Fruit fly (Drosophila melanogaster) whole organism, embryonic: ENCODE measurements around the gene galene.

Experiments
- CG9932 ChIP-seq: fragments of 200-800 bp; sonication (Bioruptor generic); IDR thresholded peaks from 2 replicates; pipeline ENCODE4 v1.3.6; 2022; ENCODE audit warnings: missing biosample characterization, missing genetic modification characterization
- Opbp ChIP-seq: fragments of 200-800 bp; sonication (Bioruptor generic); IDR thresholded peaks from 3 replicates; pipeline ENCODE4 v1.3.6; 2022; ENCODE audit warnings: missing biosample characterization, missing genetic modification characterization; ENCODE audit not compliant: partially characterized antibody
- tap ChIP-seq: fragments of 200-800 bp; optimal IDR thresholded peaks from 3 replicates; lab custom pipeline; 2019; ENCODE audit warnings: missing biosample characterization, mild to moderate bottlenecking, missing genetic modification characterization, moderate library complexity

DNA sequence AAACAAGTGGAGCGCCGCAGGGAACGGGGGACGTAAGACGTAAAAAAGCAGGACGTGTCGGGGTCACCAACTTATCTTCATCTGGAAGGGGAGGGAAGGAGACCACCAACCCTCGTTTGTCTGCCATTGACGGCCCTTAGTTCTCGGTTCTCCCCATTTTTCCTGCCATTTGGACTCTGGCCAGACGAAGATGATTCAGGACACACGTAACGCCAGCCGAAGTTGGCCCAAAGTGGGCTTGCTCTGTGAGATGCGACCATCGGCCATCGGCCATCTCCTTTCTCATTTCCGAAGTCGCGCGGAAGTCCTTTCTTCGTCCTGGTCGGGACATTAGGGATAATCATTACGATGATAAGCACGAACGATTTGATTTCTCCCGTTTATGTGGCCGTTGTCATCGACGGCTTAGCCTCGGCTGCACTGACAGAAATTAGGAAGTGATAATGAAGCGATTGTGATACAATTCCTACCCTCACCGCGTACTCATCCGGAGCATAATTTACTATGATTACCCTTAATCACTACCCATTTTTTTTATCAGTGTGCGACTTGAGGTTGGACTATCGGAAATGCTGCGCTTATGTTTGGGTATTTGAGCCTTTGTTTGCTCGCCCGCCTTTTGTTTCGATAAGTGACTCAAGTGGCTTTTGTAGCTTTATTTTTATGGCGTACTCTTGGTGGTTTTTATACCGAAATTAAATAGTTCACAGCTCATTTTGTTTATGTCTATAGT, 45.5 kb downstream of the galene start:
- TF ChIP-seq CG9932 (GFP tag; lab: Robert Waterston, UW) (0 out of 2 replicates have a peak, but pooled peaks have one; percentile 17), Opbp (GFP tag; lab: Robert Waterston, UW) (no peak), tap (tag; lab: Kevin White, UChicago) (no peak)
